Worm (Caenorhabditis elegans) whole organism, mixed stage, embryonic: ENCODE measurements around the gene lgc-49.

ENCODE experiments used
- blmp-1 ChIP-seq: fragments of 150-350 bp; optimal IDR thresholded peaks from 2 replicates; lab custom pipeline; 2014; ENCODE audit warnings: missing biosample characterization, missing genetic modification characterization
- ceh-83 ChIP-seq: fragments of 200-800 bp; sonication (Bioruptor generic); optimal IDR thresholded peaks from 2 replicates; lab custom pipeline; 2018; ENCODE audit warnings: mild to moderate bottlenecking, missing genetic modification characterization, missing compliant biosample characterization
- ces-1 ChIP-seq: fragments of 150-350 bp; optimal IDR thresholded peaks from 2 replicates; lab custom pipeline; 2014; ENCODE audit warnings: missing biosample characterization, missing genetic modification reagents, missing genetic modification characterization
- elt-1 ChIP-seq: sonication (generic microtip); optimal IDR thresholded peaks from 2 replicates; lab custom pipeline; 2017; ENCODE audit warnings: missing genetic modification characterization, mild to moderate bottlenecking, missing compliant biosample characterization, antibody characterized with exemption, moderate library complexity, borderline replicate concordance; ENCODE audit not compliant: insufficient read depth
- lin-32 ChIP-seq: fragments of 200-800 bp; sonication (Bioruptor generic); optimal IDR thresholded peaks from 2 replicates; lab custom pipeline; 2018; ENCODE audit warnings: mild to moderate bottlenecking, missing genetic modification characterization, missing compliant biosample characterization
- nhr-12 ChIP-seq: fragments of 150-350 bp; optimal IDR thresholded peaks from 2 replicates; lab custom pipeline; 2014; ENCODE audit warnings: missing biosample characterization, missing genetic modification characterization
- nhr-237 ChIP-seq: fragments of 150-350 bp; optimal IDR thresholded peaks from 2 replicates; lab custom pipeline; 2014; ENCODE audit warnings: missing biosample characterization, missing genetic modification characterization
- nhr-76 ChIP-seq: sonication (generic microtip); optimal IDR thresholded peaks from 2 replicates; lab custom pipeline; 2017; ENCODE audit warnings: missing biosample characterization, missing genetic modification characterization
- pha-4 ChIP-seq: fragments of 150-350 bp; optimal IDR thresholded peaks from 2 replicates; lab custom pipeline; 2018; ENCODE audit warnings: missing biosample characterization, missing genetic modification reagents, missing genetic modification characterization
- snpc-4 ChIP-seq: fragments of 150-350 bp; optimal IDR thresholded peaks from 2 replicates; lab custom pipeline; 2014; ENCODE audit warnings: missing biosample characterization, missing genetic modification characterization
- ztf-11 ChIP-seq: fragments of 150-350 bp; optimal IDR thresholded peaks from 2 replicates; lab custom pipeline; 2014; ENCODE audit warnings: missing biosample characterization, missing genetic modification characterization

- TF ChIP-seq nhr-76, result no peak
- no peak for TF ChIP-seq ceh-83 (GFP tag; lab: Kevin White, UChicago)
- TF ChIP-seq nhr-12 (tag; lab: Kevin White, UChicago), result no peak
- TF ChIP-seq blmp-1 (tag; lab: Kevin White, UChicago), result no peak
- no peak for TF ChIP-seq ztf-11 (tag; lab: Kevin White, UChicago)
- no peak for TF ChIP-seq ces-1 (GFP tag; lab: Kevin White, UChicago)
- no peak for TF ChIP-seq lin-32 (GFP tag; lab: Kevin White, UChicago)
- no peak for TF ChIP-seq pha-4
- TF ChIP-seq nhr-237 (tag; lab: Kevin White, UChicago), result no peak
- TF ChIP-seq snpc-4 (tag; lab: Kevin White, UChicago), result no peak
- TF ChIP-seq elt-1 (tag; lab: Kevin White, UChicago), result no peak
These were observed 34.5 kb upstream of the lgc-49 start for ce11 chrV:11156589-11156988.
